Fruit fly (Drosophila melanogaster) whole organism, prepupa: ENCODE measurements around the gene CG3868.

ENCODE experiments used
- CG10631 ChIP-seq: fragments of 200-800 bp; sonication (Bioruptor generic); optimal IDR thresholded peaks from 2 replicates; lab custom pipeline; 2016; ENCODE audit warnings: missing biosample characterization, missing genetic modification characterization
- CG1621 ChIP-seq: fragments of 200-800 bp; sonication (Bioruptor generic); optimal IDR thresholded peaks from 3 replicates; lab custom pipeline; 2018; ENCODE audit warnings: missing biosample characterization, mild to moderate bottlenecking, missing genetic modification characterization
- CG7368 ChIP-seq: fragments of 200-800 bp; sonication (Bioruptor generic); optimal IDR thresholded peaks from 3 replicates; lab custom pipeline; 2016; ENCODE audit warnings: missing biosample characterization, missing genetic modification characterization
- CG8319 ChIP-seq: fragments of 200-800 bp; sonication (Bioruptor generic); optimal IDR thresholded peaks from 3 replicates; lab custom pipeline; 2016; ENCODE audit warnings: missing biosample characterization, missing genetic modification characterization
- Met ChIP-seq: fragments of 200-800 bp; sonication (Bioruptor generic); optimal IDR thresholded peaks from 3 replicates; lab custom pipeline; 2016; ENCODE audit warnings: missing biosample characterization, missing genetic modification characterization
- Sox102F ChIP-seq: fragments of 200-800 bp; sonication (Bioruptor generic); optimal IDR thresholded peaks from 2 replicates; lab custom pipeline; 2016; ENCODE audit warnings: missing biosample characterization, mild to moderate bottlenecking, missing genetic modification characterization
- Sox15 ChIP-seq: fragments of 200-800 bp; sonication (Bioruptor generic); optimal IDR thresholded peaks from 3 replicates; lab custom pipeline; 2016; ENCODE audit warnings: missing biosample characterization, missing genetic modification characterization
- eg ChIP-seq: fragments of 200-800 bp; sonication (Bioruptor generic); IDR thresholded peaks from 3 replicates; pipeline ENCODE4 v1.3.6; 2022; ENCODE audit warnings: missing biosample characterization, missing genetic modification characterization
- fd59A ChIP-seq: fragments of 200-800 bp; sonication (Bioruptor generic); optimal IDR thresholded peaks from 2 replicates; lab custom pipeline; 2017; ENCODE audit warnings: missing biosample characterization, mild to moderate bottlenecking, missing genetic modification characterization, missing genetic modification reagents
- fd85E ChIP-seq: fragments of 200-800 bp; sonication (Bioruptor generic); optimal IDR thresholded peaks from 3 replicates; lab custom pipeline; 2016; ENCODE audit warnings: missing biosample characterization, missing genetic modification characterization
- vri ChIP-seq: fragments of 200-800 bp; sonication (Bioruptor generic); optimal IDR thresholded peaks from 3 replicates; lab custom pipeline; 2016; ENCODE audit warnings: missing biosample characterization, mild to moderate bottlenecking, missing genetic modification characterization

- TF ChIP-seq CG8319 (GFP tag; lab: Kevin White, UChicago) = no peak
- no peak for TF ChIP-seq Sox15 (GFP tag; lab: Kevin White, UChicago)
- no peak for TF ChIP-seq CG10631 (GFP tag; lab: Kevin White, UChicago)
- TF ChIP-seq fd85E (GFP tag; lab: Kevin White, UChicago) = no peak
- no peak for TF ChIP-seq CG7368 (GFP tag; lab: Kevin White, UChicago)
- TF ChIP-seq fd59A (GFP tag; lab: Kevin White, UChicago) = no peak
- TF ChIP-seq vri = peak; percentile 47
- TF ChIP-seq Sox102F = no peak
- TF ChIP-seq CG1621 (tag; lab: Kevin White, UChicago) = no peak
- no peak for TF ChIP-seq eg (GFP tag; lab: Robert Waterston, UW)
- TF ChIP-seq Met = no peak
Observed at dm6 chr3L:14402632-14403031, at the start of gene CG3868.
